Worm (Caenorhabditis elegans) whole organism, L2 larva: ENCODE data around the gene ldb-1.

Experiments used
- C34F6.9 ChIP-seq: fragments of 150-350 bp; optimal IDR thresholded peaks from 2 replicates; lab custom pipeline; 2014; ENCODE audit warnings: missing biosample characterization, missing genetic modification characterization
- F13H6.1 ChIP-seq: sonication (generic microtip); optimal IDR thresholded peaks from 2 replicates; lab custom pipeline; 2016; ENCODE audit warnings: missing genetic modification characterization, missing compliant biosample characterization
- R02D3.7 ChIP-seq: fragments of 150-350 bp; optimal IDR thresholded peaks from 2 replicates; lab custom pipeline; 2014; ENCODE audit warnings: missing biosample characterization, missing genetic modification characterization
- Y55F3AM.14 ChIP-seq: fragments of 200-800 bp; sonication (Bioruptor generic); optimal IDR thresholded peaks from 2 replicates; lab custom pipeline; 2018; ENCODE audit warnings: mild to moderate bottlenecking, missing genetic modification characterization, missing compliant biosample characterization
- ZK546.5 ChIP-seq: sonication (generic microtip); optimal IDR thresholded peaks from 2 replicates; lab custom pipeline; 2017; ENCODE audit warnings: missing biosample characterization, missing genetic modification characterization
- alr-1 ChIP-seq: fragments of 150-350 bp; optimal IDR thresholded peaks from 2 replicates; lab custom pipeline; 2014; ENCODE audit warnings: missing biosample characterization, missing genetic modification characterization
- aly-2 ChIP-seq: fragments of 150-350 bp; optimal IDR thresholded peaks from 2 replicates; lab custom pipeline; 2014; ENCODE audit warnings: missing biosample characterization, missing genetic modification characterization
- ama-1 ChIP-seq: fragments of 150-350 bp; optimal IDR thresholded peaks from 2 replicates; lab custom pipeline; 2018; ENCODE audit warnings: inconsistent platforms
- blmp-1 ChIP-seq: sonication (generic microtip); optimal IDR thresholded peaks from 2 replicates; lab custom pipeline; 2017; ENCODE audit warnings: missing genetic modification characterization, mild to moderate bottlenecking, missing compliant biosample characterization, antibody characterized with exemption, moderate library complexity; ENCODE audit not compliant: insufficient read depth
- ceh-82 ChIP-seq: fragments of 150-350 bp; optimal IDR thresholded peaks from 2 replicates; lab custom pipeline; 2014; ENCODE audit warnings: missing biosample characterization, missing genetic modification characterization
- crh-2 ChIP-seq: sonication (generic microtip); optimal IDR thresholded peaks from 2 replicates; lab custom pipeline; 2017; ENCODE audit warnings: missing biosample characterization, missing genetic modification characterization
- dmd-4 ChIP-seq: sonication (generic microtip); optimal IDR thresholded peaks from 2 replicates; lab custom pipeline; 2017; ENCODE audit warnings: missing biosample characterization, missing genetic modification characterization
- elt-1 ChIP-seq: fragments of 150-350 bp; optimal IDR thresholded peaks from 2 replicates; lab custom pipeline; 2014; ENCODE audit warnings: missing biosample characterization, missing genetic modification characterization
- elt-3 ChIP-seq: sonication (generic microtip); optimal IDR thresholded peaks from 2 replicates; lab custom pipeline; 2017; ENCODE audit warnings: missing biosample characterization, missing genetic modification characterization
- fos-1 ChIP-seq: fragments of 150-350 bp; optimal IDR thresholded peaks from 2 replicates; lab custom pipeline; 2014; ENCODE audit warnings: missing biosample characterization, missing genetic modification characterization
- gmeb-1 ChIP-seq: fragments of 150-350 bp; optimal IDR thresholded peaks from 2 replicates; lab custom pipeline; 2014; ENCODE audit warnings: missing biosample characterization, missing genetic modification characterization
- lin-11 ChIP-seq: fragments of 150-350 bp; sonication (generic microtip); optimal IDR thresholded peaks from 2 replicates; lab custom pipeline; 2014; ENCODE audit warnings: missing biosample characterization, missing genetic modification characterization, inconsistent platforms, mixed read lengths
- lin-13 ChIP-seq: fragments of 150-350 bp; optimal IDR thresholded peaks from 2 replicates; lab custom pipeline; 2014; ENCODE audit warnings: missing biosample characterization, missing genetic modification reagents, missing genetic modification characterization
- lsy-2 ChIP-seq, 2 experiments: fragments of 150-350 bp in 1 of 2; sonication (generic microtip) in 1 of 2; optimal IDR thresholded peaks; 2 replicates each; lab custom pipeline; 2014 to 2017; ENCODE audit warnings: missing biosample characterization in 2 of 2, missing genetic modification characterization in 2 of 2
- mab-5 ChIP-seq: fragments of 150-350 bp; optimal IDR thresholded peaks from 2 replicates; lab custom pipeline; 2014; ENCODE audit warnings: missing biosample characterization, missing genetic modification characterization
- mbf-1 ChIP-seq: sonication (generic microtip); optimal IDR thresholded peaks from 2 replicates; lab custom pipeline; 2017; ENCODE audit warnings: missing biosample characterization, missing genetic modification characterization
- mdl-1 ChIP-seq, 2 experiments: fragments of 150-350 bp in 1 of 2; sonication (generic microtip) in 1 of 2; optimal IDR thresholded peaks; 2 replicates each; lab custom pipeline; 2017; ENCODE audit warnings: missing biosample characterization in 2 of 2, missing genetic modification characterization in 2 of 2
- nhr-10 ChIP-seq: sonication (generic microtip); optimal IDR thresholded peaks from 2 replicates; lab custom pipeline; 2017; ENCODE audit warnings: missing biosample characterization, missing genetic modification characterization
- nhr-11 ChIP-seq: fragments of 150-350 bp; optimal IDR thresholded peaks from 2 replicates; lab custom pipeline; 2014; ENCODE audit warnings: missing biosample characterization, missing genetic modification characterization
- nhr-12 ChIP-seq: fragments of 150-350 bp; optimal IDR thresholded peaks from 2 replicates; lab custom pipeline; 2014; ENCODE audit warnings: missing biosample characterization, missing genetic modification characterization
- nhr-129 ChIP-seq: fragments of 150-350 bp; optimal IDR thresholded peaks from 2 replicates; lab custom pipeline; 2014; ENCODE audit warnings: missing biosample characterization, missing genetic modification characterization
- nhr-21 ChIP-seq: fragments of 150-350 bp; optimal IDR thresholded peaks from 2 replicates; lab custom pipeline; 2014; ENCODE audit warnings: missing biosample characterization, missing genetic modification characterization
- nhr-23 ChIP-seq: fragments of 150-350 bp; optimal IDR thresholded peaks from 2 replicates; lab custom pipeline; 2014; ENCODE audit warnings: missing biosample characterization, missing genetic modification reagents, missing genetic modification characterization
- nhr-237 ChIP-seq: fragments of 150-350 bp; optimal IDR thresholded peaks from 2 replicates; lab custom pipeline; 2014; ENCODE audit warnings: missing biosample characterization, missing genetic modification characterization
- nhr-6 ChIP-seq: fragments of 150-350 bp; optimal IDR thresholded peaks from 2 replicates; lab custom pipeline; 2014; ENCODE audit warnings: missing biosample characterization, missing genetic modification characterization
- peb-1 ChIP-seq: fragments of 150-350 bp; optimal IDR thresholded peaks from 2 replicates; lab custom pipeline; 2014; ENCODE audit warnings: missing biosample characterization, missing genetic modification characterization
- sma-3 ChIP-seq: sonication (generic microtip); optimal IDR thresholded peaks from 2 replicates; lab custom pipeline; 2016; ENCODE audit warnings: missing genetic modification reagents, missing genetic modification characterization, missing compliant biosample characterization
- snpc-4 ChIP-seq: fragments of 150-350 bp; optimal IDR thresholded peaks from 2 replicates; lab custom pipeline; 2014; ENCODE audit warnings: missing biosample characterization, missing genetic modification characterization
- unc-39 ChIP-seq: fragments of 150-350 bp; optimal IDR thresholded peaks from 2 replicates; lab custom pipeline; 2014; ENCODE audit warnings: missing biosample characterization, missing genetic modification characterization
- unc-55 ChIP-seq: fragments of 150-350 bp; sonication (generic microtip); optimal IDR thresholded peaks from 3 replicates; lab custom pipeline; 2014; ENCODE audit warnings: missing biosample characterization, missing genetic modification reagents, missing genetic modification characterization
- unc-62 ChIP-seq: fragments of 150-350 bp; optimal IDR thresholded peaks from 2 replicates; lab custom pipeline; 2014; ENCODE audit warnings: missing biosample characterization, missing genetic modification reagents, missing genetic modification characterization
- zag-1 ChIP-seq: fragments of 150-350 bp; optimal IDR thresholded peaks from 2 replicates; lab custom pipeline; 2014; ENCODE audit warnings: missing biosample characterization, missing genetic modification characterization
- ztf-1 ChIP-seq: fragments of 200-800 bp; sonication (Bioruptor generic); conservative IDR thresholded peaks from 2 replicates; pipeline ENCODE4 v1.3.6; 2022; ENCODE audit warnings: missing genetic modification characterization, missing compliant biosample characterization

The ldb-1 gene

DNA sequence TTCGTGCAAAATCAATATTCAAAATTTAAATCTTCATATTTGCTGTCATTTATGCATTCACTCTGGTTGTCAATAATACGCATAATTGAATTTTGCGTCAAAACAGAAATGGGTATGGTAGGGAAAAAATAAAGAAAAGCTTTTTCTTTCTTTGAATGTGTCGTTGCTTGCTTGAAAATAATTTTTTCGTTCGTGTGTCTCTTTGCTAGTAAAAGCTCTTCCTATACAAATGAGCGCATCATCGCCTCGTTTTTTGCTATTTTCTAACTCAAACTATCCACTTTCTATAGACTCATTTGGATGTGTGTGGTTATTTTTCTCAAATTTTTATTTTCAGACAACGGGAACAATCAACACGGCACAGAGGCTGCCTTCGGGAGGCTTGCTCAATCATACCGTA lies at the start of gene ldb-1:
Gene ldb-1, plus strand, starts transcription at position 301 of the 400 bp plus-strand sequence.
- TF ChIP-seq crh-2 (tag; lab: Kevin White, UChicago), result no peak
- TF ChIP-seq aly-2 (tag; lab: Kevin White, UChicago), result no peak
- no peak for TF ChIP-seq dmd-4
- TF ChIP-seq lin-11, result no peak
- no peak for TF ChIP-seq ceh-82
- TF ChIP-seq ZK546.5 (tag; lab: Kevin White, UChicago), result no peak
- no peak for TF ChIP-seq elt-3 (tag; lab: Kevin White, UChicago)
- no peak for TF ChIP-seq zag-1 (tag; lab: Kevin White, UChicago)
- no peak for TF ChIP-seq mdl-1 (tag; optimal IDR thresholded peaks at IDR 0.05; lab: Kevin White, UChicago)
- no peak for TF ChIP-seq lsy-2 (tag; optimal IDR thresholded peaks at IDR 0.05; lab: Kevin White, UChicago)
- no peak for TF ChIP-seq nhr-129 (tag; lab: Kevin White, UChicago)
- TF ChIP-seq R02D3.7 (tag; lab: Kevin White, UChicago), result no peak
- no peak for TF ChIP-seq mab-5
- no peak for TF ChIP-seq sma-3
- no peak for TF ChIP-seq C34F6.9 (tag; lab: Kevin White, UChicago)
- TF ChIP-seq snpc-4 (tag; lab: Kevin White, UChicago), result no peak

DNA sequence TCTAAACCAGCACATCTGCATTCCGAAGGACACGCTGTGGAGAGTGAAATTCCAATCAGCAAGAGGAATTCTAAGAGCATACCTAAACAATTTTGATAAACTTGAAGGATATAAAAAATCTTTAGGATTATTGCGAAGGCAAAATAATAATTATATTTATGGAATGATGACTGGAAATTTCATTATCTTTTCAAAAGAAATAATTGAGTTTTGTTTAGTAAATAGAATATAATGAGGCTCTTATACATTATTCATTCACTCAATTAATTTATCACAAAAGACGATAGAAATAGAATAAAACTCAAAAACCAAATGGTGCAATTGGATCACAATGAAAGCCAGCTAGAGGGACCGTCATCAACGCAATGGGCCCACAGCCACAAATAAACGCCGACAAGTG lies 49.5 kb upstream of the ldb-1 start, which contains the start of gene pxn-2:
Gene pxn-2, minus strand, starts transcription at position 101 of the 400 bp plus-strand sequence.
- TF ChIP-seq nhr-237 (tag; lab: Kevin White, UChicago), result no peak
- TF ChIP-seq ceh-82, result no peak
- TF ChIP-seq nhr-23, result no peak
- no peak for TF ChIP-seq nhr-11

DNA sequence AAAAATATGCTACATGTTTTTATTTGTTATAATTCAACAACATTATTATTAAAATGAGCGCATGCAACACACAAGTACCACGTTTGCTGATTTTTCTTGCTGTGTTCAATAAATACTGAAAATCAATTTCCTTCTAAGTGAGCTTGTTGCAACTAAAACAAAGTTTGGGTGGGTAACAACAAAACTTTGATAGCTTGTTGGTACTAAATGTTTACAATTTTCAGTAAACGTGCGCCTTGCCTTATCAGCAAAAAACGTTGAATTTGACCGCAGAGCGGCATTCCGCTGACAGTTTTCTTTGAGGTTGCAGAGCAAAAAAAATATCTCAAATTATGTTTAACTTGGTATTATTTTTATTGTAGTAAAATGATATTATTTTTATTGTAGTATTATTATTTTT lies 47.3 kb upstream of the ldb-1 start:
- TF ChIP-seq elt-1 (no peak), dmd-4 (no peak), unc-39 (tag; lab: Kevin White, UChicago) (no peak), nhr-21 (tag; lab: Kevin White, UChicago) (no peak), R02D3.7 (tag; lab: Kevin White, UChicago) (no peak), nhr-10 (tag; lab: Kevin White, UChicago) (no peak)
- TF ChIP-seq, all 48 proteins: peak for 0

DNA sequence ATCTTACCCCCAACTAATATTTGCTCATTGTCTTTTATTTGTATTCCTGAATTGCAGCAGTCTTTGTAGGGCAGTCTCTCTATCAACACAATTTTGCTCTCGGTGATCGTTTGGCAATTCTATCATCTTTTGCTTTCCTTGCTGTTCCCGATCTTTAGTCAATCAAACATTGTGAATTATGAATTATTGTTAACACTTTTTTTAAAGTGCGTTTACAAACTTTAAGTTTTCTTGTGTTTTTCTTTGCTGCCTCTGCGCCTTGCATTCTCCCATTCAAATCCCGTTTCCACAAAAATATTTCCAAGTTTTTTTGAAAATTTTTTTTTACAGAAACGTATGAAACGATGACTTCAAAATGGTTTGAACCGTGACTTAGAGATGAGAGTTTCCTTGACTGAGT lies 46.7 kb upstream of the ldb-1 start, which contains the start of gene ver-4:
Gene ver-4, plus strand, starts transcription at position 301 of the 400 bp plus-strand sequence.
- no peak for TF ChIP-seq lsy-2 (tag; optimal IDR thresholded peaks at IDR 0.05; lab: Kevin White, UChicago)
- TF ChIP-seq unc-55 (GFP tag; lab: Kevin White, UChicago), result no peak
- TF ChIP-seq blmp-1 (tag; lab: Kevin White, UChicago), result no peak
- no peak for TF ChIP-seq nhr-21 (tag; lab: Kevin White, UChicago)
- no peak for TF ChIP-seq lin-13
- TF ChIP-seq mbf-1 (tag; lab: Kevin White, UChicago), result no peak
- TF ChIP-seq mdl-1 (tag; optimal IDR thresholded peaks at IDR 0.05; lab: Kevin White, UChicago), result no peak
- no peak for TF ChIP-seq gmeb-1 (tag; lab: Kevin White, UChicago)
- TF ChIP-seq fos-1 (tag; lab: Kevin White, UChicago), result no peak
- TF ChIP-seq alr-1 (tag; lab: Kevin White, UChicago), result no peak
- no peak for TF ChIP-seq nhr-12 (tag; lab: Kevin White, UChicago)
- no peak for TF ChIP-seq unc-62 (GFP tag; lab: Kevin White, UChicago)
- no peak for TF ChIP-seq peb-1
- no peak for TF ChIP-seq Y55F3AM.14 (GFP tag; lab: Kevin White, UChicago)
- no peak for TF ChIP-seq nhr-129 (tag; lab: Kevin White, UChicago)

DNA sequence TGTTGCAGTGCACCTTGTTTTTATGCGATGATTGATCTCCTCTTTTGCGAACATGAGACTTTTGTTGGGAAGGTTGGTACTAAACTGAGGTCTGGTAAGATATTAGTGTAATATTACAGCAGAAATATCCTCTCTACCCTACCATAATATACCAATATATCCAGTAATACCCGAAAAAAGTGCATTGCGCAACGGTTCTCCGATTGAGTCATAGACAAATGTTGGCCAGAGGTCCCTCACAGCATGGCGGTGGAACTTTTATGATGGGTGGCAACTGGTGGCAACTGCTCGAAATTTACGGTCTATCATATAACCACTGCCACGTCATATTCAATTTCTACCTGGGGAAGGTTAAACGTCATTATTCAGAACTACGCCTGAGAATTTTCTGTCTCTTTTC lies 39.4 kb upstream of the ldb-1 start:
- TF ChIP-seq nhr-12 (tag; lab: Kevin White, UChicago) (no peak), F13H6.1 (tag; lab: Kevin White, UChicago) (no peak), ztf-1 (GFP tag; lab: Robert Waterston, UW) (no peak), nhr-6 (tag; lab: Kevin White, UChicago) (no peak), mdl-1 (tag; optimal IDR thresholded peaks at IDR 0.05; lab: Kevin White, UChicago) (no peak), unc-62 (GFP tag; lab: Kevin White, UChicago) (no peak), sma-3 (no peak), ama-1 (lab: Kevin White, UChicago) (no peak), ZK546.5 (tag; lab: Kevin White, UChicago) (no peak)
